Worm (Caenorhabditis elegans) whole organism, early embryonic: ENCODE results near the gene crh-1.

Source experiments
- B0310.2 ChIP-seq: sonication (generic microtip); optimal IDR thresholded peaks from 2 replicates; lab custom pipeline; 2016; ENCODE audit warnings: mild to moderate bottlenecking, missing genetic modification characterization, missing compliant biosample characterization
- F13C5.2 ChIP-seq: sonication (generic microtip); optimal IDR thresholded peaks from 2 replicates; lab custom pipeline; 2017; ENCODE audit warnings: mild to moderate bottlenecking, missing genetic modification characterization, inconsistent platforms, missing compliant biosample characterization
- aly-1 ChIP-seq: sonication (generic microtip); optimal IDR thresholded peaks from 2 replicates; lab custom pipeline; 2016; ENCODE audit warnings: missing genetic modification characterization, missing compliant biosample characterization
- ama-1 ChIP-seq: fragments of 150-350 bp; optimal IDR thresholded peaks from 2 replicates; lab custom pipeline; 2014
- ceh-13 ChIP-seq: fragments of 200-800 bp; sonication (Bioruptor generic); optimal IDR thresholded peaks from 2 replicates; lab custom pipeline; 2018; ENCODE audit warnings: mild to moderate bottlenecking, missing genetic modification characterization, missing compliant biosample characterization
- ceh-36 ChIP-seq: sonication (generic microtip); optimal IDR thresholded peaks from 2 replicates; lab custom pipeline; 2016; ENCODE audit warnings: missing genetic modification characterization, inconsistent platforms, missing compliant biosample characterization
- ets-7 ChIP-seq: sonication (generic microtip); optimal IDR thresholded peaks from 2 replicates; lab custom pipeline; 2016; ENCODE audit warnings: missing genotype, missing genetic modification characterization, missing compliant biosample characterization
- flt-1 ChIP-seq: fragments of 200-800 bp; sonication (Bioruptor generic); IDR thresholded peaks from 2 replicates; pipeline ENCODE4 v1.3.6; 2022; ENCODE audit warnings: missing genetic modification characterization, missing compliant biosample characterization
- hmbx-1 ChIP-seq: sonication (generic microtip); optimal IDR thresholded peaks from 2 replicates; lab custom pipeline; 2016; ENCODE audit warnings: mild to moderate bottlenecking, missing genetic modification characterization, missing compliant biosample characterization
- hmg-4 ChIP-seq: fragments of 200-800 bp; sonication (Bioruptor generic); optimal IDR thresholded peaks from 2 replicates; lab custom pipeline; 2018; ENCODE audit warnings: mild to moderate bottlenecking, missing genetic modification characterization, missing compliant biosample characterization
- hnd-1 ChIP-seq: sonication (generic microtip); optimal IDR thresholded peaks from 2 replicates; lab custom pipeline; 2016; ENCODE audit warnings: missing genetic modification characterization, missing compliant biosample characterization
- pes-1 ChIP-seq: fragments of 200-800 bp; sonication (Bioruptor generic); IDR thresholded peaks from 2 replicates; pipeline ENCODE4 v1.3.6; 2022; ENCODE audit warnings: missing genetic modification reagents, missing genetic modification characterization, missing compliant biosample characterization
- scrt-1 ChIP-seq: fragments of 200-800 bp; sonication (Bioruptor generic); IDR thresholded peaks from 2 replicates; pipeline ENCODE4 v1.3.6; 2022; ENCODE audit warnings: missing genetic modification characterization, missing compliant biosample characterization
- sea-1 ChIP-seq: fragments of 200-800 bp; sonication (Bioruptor generic); conservative IDR thresholded peaks from 2 replicates; pipeline ENCODE4 v1.3.6; 2022; ENCODE audit warnings: missing genetic modification characterization, missing compliant biosample characterization
- tbx-11 ChIP-seq: fragments of 200-800 bp; sonication (Bioruptor generic); IDR thresholded peaks from 2 replicates; pipeline ENCODE4 v1.3.6; 2022; ENCODE audit warnings: missing genetic modification characterization, missing compliant biosample characterization
- tbx-37 ChIP-seq: fragments of 200-800 bp; sonication (Bioruptor generic); conservative IDR thresholded peaks from 2 replicates; pipeline ENCODE4 v1.3.6; 2022; ENCODE audit warnings: missing genetic modification reagents, missing genetic modification characterization, missing compliant biosample characterization
- tra-4 ChIP-seq: sonication (generic microtip); optimal IDR thresholded peaks from 2 replicates; lab custom pipeline; 2017; ENCODE audit warnings: missing genetic modification characterization, missing compliant biosample characterization

Gene crh-1

DNA sequence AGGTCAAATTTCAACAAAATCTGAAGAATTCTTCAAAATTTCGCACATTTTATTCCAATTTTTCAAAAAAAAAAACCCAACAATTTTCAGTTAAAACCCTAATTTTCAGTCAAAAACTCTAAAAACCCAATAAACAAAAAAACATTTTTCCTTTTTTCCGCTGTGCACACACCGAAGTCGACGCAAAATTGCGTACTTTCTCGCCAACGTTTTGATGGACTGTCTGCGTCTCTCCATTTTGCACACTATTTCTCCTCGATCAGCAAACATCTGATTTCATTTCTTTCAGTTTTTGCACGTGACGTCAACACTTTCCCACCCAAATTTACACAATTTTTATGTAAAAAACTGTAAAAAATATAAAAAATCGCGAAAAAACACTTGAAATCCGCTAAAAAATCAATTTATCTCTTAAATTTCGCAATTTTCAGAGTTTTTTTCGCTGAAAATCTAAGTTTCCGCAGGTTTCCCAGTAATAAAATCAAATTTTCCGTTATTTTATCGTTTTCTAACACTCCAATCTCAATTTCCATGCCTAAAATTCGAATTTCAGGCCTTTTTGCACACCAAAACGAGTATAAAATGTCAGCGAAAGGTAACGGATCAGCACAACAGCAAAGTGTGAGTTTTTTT, at the start of gene crh-1:
Gene crh-1 (plus strand): TSS at position 583 of the 633 bp plus-strand sequence.
- no peak for TF ChIP-seq tra-4 (tag; lab: Kevin White, UChicago)
- no peak for TF ChIP-seq B0310.2 (tag; lab: Kevin White, UChicago)
- no peak for TF ChIP-seq flt-1 (GFP tag; lab: Robert Waterston, UW)
- no peak for TF ChIP-seq ets-7
- TF ChIP-seq sea-1 (GFP tag; lab: Robert Waterston, UW): no peak
- no peak for TF ChIP-seq ceh-36 (tag; lab: Kevin White, UChicago)

DNA sequence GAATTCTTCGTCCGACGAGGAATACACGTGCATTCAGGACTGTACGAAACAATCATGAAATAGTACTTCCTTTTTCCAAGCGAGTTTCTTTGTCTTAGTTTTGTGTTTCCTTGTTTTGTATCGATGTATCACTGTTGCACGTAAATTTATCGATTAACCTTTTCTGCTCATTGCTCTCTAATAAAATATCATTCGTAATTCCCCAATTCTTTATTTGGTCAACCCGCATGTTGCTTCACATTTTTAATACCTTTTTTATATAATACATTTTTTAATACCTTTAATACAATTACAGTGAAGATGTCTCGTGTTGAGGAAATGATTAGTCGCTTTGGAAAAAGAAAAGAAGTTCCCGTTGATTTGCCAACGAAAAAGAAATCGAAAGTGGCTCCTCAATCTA, 49.7 kb upstream of the crh-1 start, which contains the start of gene Y66D12A.1:
Gene Y66D12A.1 (plus strand): TSS at position 301 of the 400 bp plus-strand sequence.
- TF ChIP-seq tra-4 (tag; lab: Kevin White, UChicago) (no peak), ets-7 (no peak), B0310.2 (tag; lab: Kevin White, UChicago) (no peak), aly-1 (tag; lab: Kevin White, UChicago) (no peak), ama-1 (lab: Kevin White, UChicago) (no peak), hnd-1 (tag; lab: Kevin White, UChicago) (no peak), sea-1 (GFP tag; lab: Robert Waterston, UW) (no peak), ceh-13 (no peak), flt-1 (GFP tag; lab: Robert Waterston, UW) (no peak), pes-1 (GFP tag; lab: Robert Waterston, UW) (no peak), F13C5.2 (tag; lab: Kevin White, UChicago) (no peak), tbx-37 (GFP tag; lab: Robert Waterston, UW) (no peak), tbx-11 (no peak), hmbx-1 (tag; lab: Kevin White, UChicago) (no peak), scrt-1 (GFP tag; lab: Robert Waterston, UW) (no peak), hmg-4 (GFP tag; lab: Kevin White, UChicago) (no peak)

ce11 chrIII:11609568-11609967, 48.0 kb upstream of the crh-1 start, which contains the start of gene Y66D12A.30:
Y66D12A.30 (plus strand) TSS chrIII:11609868.
- TF ChIP-seq sea-1 (GFP tag; lab: Robert Waterston, UW): no peak
- no peak for TF ChIP-seq ceh-36 (tag; lab: Kevin White, UChicago)
- no peak for TF ChIP-seq hnd-1 (tag; lab: Kevin White, UChicago)
- TF ChIP-seq tbx-11: no peak
- no peak for TF ChIP-seq ceh-13
- TF ChIP-seq aly-1 (tag; lab: Kevin White, UChicago): no peak
- no peak for TF ChIP-seq pes-1 (GFP tag; lab: Robert Waterston, UW)
- no peak for TF ChIP-seq ets-7
- no peak for TF ChIP-seq F13C5.2 (tag; lab: Kevin White, UChicago)
- TF ChIP-seq flt-1 (GFP tag; lab: Robert Waterston, UW): no peak
- no peak for TF ChIP-seq B0310.2 (tag; lab: Kevin White, UChicago)

- TF ChIP-seq pes-1 (GFP tag; lab: Robert Waterston, UW) (0 out of 2 replicates have a peak, but pooled peaks have one; percentile 44), hmbx-1 (tag; lab: Kevin White, UChicago) (no peak), tbx-11 (no peak), aly-1 (tag; lab: Kevin White, UChicago) (no peak), ets-7 (no peak), hmg-4 (GFP tag; lab: Kevin White, UChicago) (no peak), flt-1 (GFP tag; lab: Robert Waterston, UW) (no peak)
Measured at ce11 chrIII:11611618-11612247, 45.8 kb upstream of the crh-1 start.

DNA sequence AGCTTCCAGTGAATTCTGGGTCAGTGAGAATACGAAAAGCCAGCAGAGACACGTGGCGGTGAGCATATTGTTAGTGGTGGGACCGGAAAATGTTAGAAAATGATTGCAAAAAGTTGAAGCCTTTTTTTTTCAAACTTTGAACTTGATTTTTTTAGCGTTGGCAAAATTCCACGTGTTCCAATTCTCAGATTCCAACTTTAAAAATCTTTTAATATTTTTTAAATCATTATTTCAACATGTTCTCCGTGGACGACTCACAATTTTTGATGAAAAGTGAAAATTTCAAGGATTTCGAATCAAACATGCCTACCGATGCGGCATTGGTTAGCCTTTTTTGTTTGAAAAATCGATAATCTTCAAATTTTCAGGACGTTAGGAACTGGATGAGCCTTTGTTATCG, 45.2 kb upstream of the crh-1 start, which contains the start of the genes Y66A7A.9 and Y66A7A.4:
Gene Y66A7A.9 (minus strand): TSS at position 101 of the 400 bp plus-strand sequence.
Gene Y66A7A.4 (plus strand): TSS at position 237 of the 400 bp plus-strand sequence.
- TF ChIP-seq ets-7 (no peak), pes-1 (GFP tag; lab: Robert Waterston, UW) (no peak), tra-4 (tag; lab: Kevin White, UChicago) (no peak), hmbx-1 (tag; lab: Kevin White, UChicago) (no peak), ama-1 (lab: Kevin White, UChicago) (no peak), aly-1 (tag; lab: Kevin White, UChicago) (no peak), tbx-11 (no peak), flt-1 (GFP tag; lab: Robert Waterston, UW) (no peak), F13C5.2 (tag; lab: Kevin White, UChicago) (no peak), ceh-13 (no peak), ceh-36 (tag; lab: Kevin White, UChicago) (no peak), hnd-1 (tag; lab: Kevin White, UChicago) (no peak), tbx-37 (GFP tag; lab: Robert Waterston, UW) (no peak), hmg-4 (GFP tag; lab: Kevin White, UChicago) (no peak)

ce11 chrIII:11614874-11615273, 42.7 kb upstream of the crh-1 start:
- no peak for TF ChIP-seq hnd-1 (tag; lab: Kevin White, UChicago)
- no peak for TF ChIP-seq flt-1 (GFP tag; lab: Robert Waterston, UW)
- TF ChIP-seq tbx-37 (GFP tag; lab: Robert Waterston, UW): no peak
- TF ChIP-seq ceh-13: no peak
- TF ChIP-seq ceh-36 (tag; lab: Kevin White, UChicago): no peak
- TF ChIP-seq tbx-11: no peak
- no peak for TF ChIP-seq ama-1 (lab: Kevin White, UChicago)
- TF ChIP-seq pes-1 (GFP tag; lab: Robert Waterston, UW): no peak

DNA sequence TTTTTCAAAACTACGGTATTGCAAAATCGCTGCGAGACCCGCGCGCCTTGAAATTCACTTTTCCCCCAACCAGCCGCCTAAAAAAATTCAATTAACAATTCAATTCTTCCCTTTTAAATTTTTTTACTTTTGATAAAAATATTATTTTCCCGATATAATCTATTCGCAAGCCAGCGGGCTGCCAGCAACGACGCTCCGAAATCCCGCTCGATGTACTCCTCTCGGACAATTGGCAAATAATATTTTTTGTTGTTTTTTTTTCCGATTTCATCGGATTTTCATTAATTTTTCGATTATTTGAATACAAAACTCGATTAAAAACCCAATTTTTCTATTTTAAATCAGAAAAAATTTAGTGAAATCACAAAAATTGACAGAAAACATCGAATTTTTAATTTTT, 41.8 kb upstream of the crh-1 start:
- TF ChIP-seq F13C5.2 (tag; lab: Kevin White, UChicago): no peak
- no peak for TF ChIP-seq ama-1 (lab: Kevin White, UChicago)
- no peak for TF ChIP-seq scrt-1 (GFP tag; lab: Robert Waterston, UW)
- TF ChIP-seq hmg-4 (GFP tag; lab: Kevin White, UChicago): no peak
- TF ChIP-seq sea-1 (GFP tag; lab: Robert Waterston, UW): no peak
- no peak for TF ChIP-seq B0310.2 (tag; lab: Kevin White, UChicago)
- no peak for TF ChIP-seq pes-1 (GFP tag; lab: Robert Waterston, UW)
- TF ChIP-seq aly-1 (tag; lab: Kevin White, UChicago): no peak
- TF ChIP-seq ceh-13: no peak
